Worm (Caenorhabditis elegans) whole organism, young adult: Measurements from ENCODE around the gene npr-4.
A peak's percentile ranks its signal among the peaks of the same experiment; 100 is the strongest.

Experiments used
- B0336.3 ChIP-seq: fragments of 200-800 bp; sonication (Bioruptor generic); IDR thresholded peaks from 2 replicates; pipeline ENCODE4 v1.3.6; 2022; ENCODE audit warnings: missing genetic modification characterization, missing compliant biosample characterization
- F33H1.4 ChIP-seq: fragments of 200-800 bp; sonication (Bioruptor generic); IDR thresholded peaks from 2 replicates; pipeline ENCODE4 v1.3.6; 2022; ENCODE audit warnings: missing genetic modification reagents, missing genetic modification characterization, missing compliant biosample characterization
- F49E8.2 ChIP-seq: sonication (generic microtip); optimal IDR thresholded peaks from 3 replicates; lab custom pipeline; 2017; ENCODE audit warnings: missing genetic modification characterization, mild to moderate bottlenecking, missing compliant biosample characterization, antibody characterized with exemption, moderate library complexity; ENCODE audit not compliant: insufficient read depth
- K11D2.4 ChIP-seq: fragments of 200-800 bp; sonication (Bioruptor generic); IDR thresholded peaks from 2 replicates; pipeline ENCODE4 v1.3.6; 2022; ENCODE audit warnings: missing genetic modification reagents, missing genetic modification characterization, missing compliant biosample characterization
- K12H6.12 ChIP-seq: fragments of 200-800 bp; sonication (Bioruptor generic); optimal IDR thresholded peaks from 2 replicates; lab custom pipeline; 2018; ENCODE audit warnings: mild to moderate bottlenecking, missing genetic modification characterization, missing compliant biosample characterization
- Y53G8AR.9 ChIP-seq: fragments of 200-800 bp; sonication (Bioruptor generic); conservative IDR thresholded peaks from 2 replicates; pipeline ENCODE4 v1.3.6; 2022; ENCODE audit warnings: missing genetic modification reagents, missing genetic modification characterization, missing compliant biosample characterization
- Y79H2A.3 ChIP-seq: fragments of 200-800 bp; sonication (Bioruptor generic); conservative IDR thresholded peaks from 2 replicates; pipeline ENCODE4 v1.3.6; 2022; ENCODE audit warnings: missing genetic modification reagents, missing genetic modification characterization, missing compliant biosample characterization
- Y95B8A.8 ChIP-seq: fragments of 200-800 bp; sonication (Bioruptor generic); IDR thresholded peaks from 2 replicates; pipeline ENCODE4 v1.3.6; 2022; ENCODE audit warnings: missing genetic modification reagents, missing genetic modification characterization, missing compliant biosample characterization
- ZK185.1 ChIP-seq: sonication (generic microtip); optimal IDR thresholded peaks from 2 replicates; lab custom pipeline; 2016; ENCODE audit warnings: mild to moderate bottlenecking, missing genetic modification characterization, missing compliant biosample characterization; ENCODE audit not compliant: poor library complexity, severe bottlenecking
- ama-1 ChIP-seq, 3 experiments: fragments of 150-350 bp in 1 of 3; sonication (generic microtip) in 2 of 3; optimal IDR thresholded peaks; 2 replicates each; lab custom pipeline; 2014 to 2018; ENCODE audit warnings: missing biosample characterization in 2 of 3, missing genetic modification characterization in 2 of 3, missing genetic modification reagents in 2 of 3
- aptf-2 ChIP-seq: fragments of 200-800 bp; sonication (Bioruptor generic); conservative IDR thresholded peaks from 2 replicates; pipeline ENCODE4 v1.3.6; 2022; ENCODE audit warnings: missing genetic modification reagents, missing genetic modification characterization, missing compliant biosample characterization
- aptf-3 ChIP-seq: fragments of 200-800 bp; sonication (Bioruptor generic); IDR thresholded peaks from 2 replicates; pipeline ENCODE4 v1.3.6; 2022; ENCODE audit warnings: missing genetic modification characterization, missing compliant biosample characterization
- attf-5 ChIP-seq: fragments of 200-800 bp; sonication (Bioruptor generic); optimal IDR thresholded peaks from 2 replicates; lab custom pipeline; 2018; ENCODE audit warnings: mild to moderate bottlenecking, missing genetic modification characterization, missing compliant biosample characterization
- bed-1 ChIP-seq: fragments of 200-800 bp; sonication (Bioruptor generic); IDR thresholded peaks from 2 replicates; pipeline ENCODE4 v1.3.6; 2022; ENCODE audit warnings: missing genetic modification reagents, missing genetic modification characterization, missing compliant biosample characterization
- cebp-1 ChIP-seq, 2 experiments: fragments of 200-800 bp in 1 of 2; sonication (Bioruptor generic) in 1 of 2; sonication (generic microtip) in 1 of 2; IDR thresholded peaks in 1 of 2; optimal IDR thresholded peaks in 1 of 2; 2 replicates each; pipeline versions ENCODE4 v1.3.6 to Lab custom; 2017 to 2022; ENCODE audit warnings: missing compliant biosample characterization in 2 of 2, missing genetic modification characterization in 2 of 2, mild to moderate bottlenecking in 1 of 2, missing genetic modification reagents in 1 of 2, moderate library complexity in 1 of 2
- cebp-2 ChIP-seq: fragments of 200-800 bp; sonication (Bioruptor generic); IDR thresholded peaks from 2 replicates; pipeline ENCODE4 v1.3.6; 2022; ENCODE audit warnings: missing genetic modification characterization, missing compliant biosample characterization
- ceh-100 ChIP-seq: fragments of 200-800 bp; sonication (Bioruptor generic); IDR thresholded peaks from 2 replicates; pipeline ENCODE4 v1.3.6; 2022; ENCODE audit warnings: missing genetic modification reagents, missing genetic modification characterization, missing compliant biosample characterization
- ceh-27 ChIP-seq: fragments of 200-800 bp; sonication (Bioruptor generic); optimal IDR thresholded peaks from 2 replicates; lab custom pipeline; 2018; ENCODE audit warnings: mild to moderate bottlenecking, missing genetic modification characterization, moderate library complexity, missing compliant biosample characterization
- chd-7 ChIP-seq: sonication (generic microtip); optimal IDR thresholded peaks from 2 replicates; lab custom pipeline; 2016; ENCODE audit warnings: mild to moderate bottlenecking, missing genetic modification characterization, moderate library complexity, missing compliant biosample characterization
- dox-1 ChIP-seq: fragments of 200-800 bp; sonication (Bioruptor generic); IDR thresholded peaks from 2 replicates; pipeline ENCODE4 v1.3.6; 2022; ENCODE audit warnings: missing genetic modification reagents, missing genetic modification characterization, missing compliant biosample characterization
- egrh-3 ChIP-seq: fragments of 200-800 bp; sonication (Bioruptor generic); IDR thresholded peaks from 2 replicates; pipeline ENCODE4 v1.3.6; 2022; ENCODE audit warnings: missing genetic modification reagents, missing genetic modification characterization, missing compliant biosample characterization
- fkh-3 ChIP-seq: sonication (generic microtip); optimal IDR thresholded peaks from 2 replicates; lab custom pipeline; 2016; ENCODE audit warnings: mild to moderate bottlenecking, missing genetic modification characterization, missing compliant biosample characterization
- hmg-1.2 ChIP-seq: fragments of 200-800 bp; sonication (Bioruptor generic); IDR thresholded peaks from 2 replicates; pipeline ENCODE4 v1.3.6; 2022; ENCODE audit warnings: missing genetic modification reagents, missing genetic modification characterization, missing compliant biosample characterization
- hsf-1 ChIP-seq: fragments of 200-800 bp; sonication (Bioruptor generic); IDR thresholded peaks from 2 replicates; pipeline ENCODE4 v1.3.6; 2022; ENCODE audit warnings: missing genetic modification reagents, missing genetic modification characterization, missing compliant biosample characterization
- lsy-27 ChIP-seq: sonication (generic microtip); optimal IDR thresholded peaks from 2 replicates; lab custom pipeline; 2017; ENCODE audit warnings: missing genetic modification characterization, mild to moderate bottlenecking, missing compliant biosample characterization, antibody characterized with exemption, missing genotype, borderline replicate concordance; ENCODE audit not compliant: insufficient read depth
- madf-10 ChIP-seq: sonication (generic microtip); optimal IDR thresholded peaks from 2 replicates; lab custom pipeline; 2016; ENCODE audit warnings: mild to moderate bottlenecking, missing genetic modification characterization, missing compliant biosample characterization
- madf-8 ChIP-seq: fragments of 200-800 bp; sonication (Bioruptor generic); conservative IDR thresholded peaks from 2 replicates; pipeline ENCODE4 v1.3.6; 2022; ENCODE audit warnings: missing genetic modification reagents, missing genetic modification characterization, missing compliant biosample characterization
- mcd-1 ChIP-seq: fragments of 200-800 bp; sonication (Bioruptor generic); IDR thresholded peaks from 2 replicates; pipeline ENCODE4 v1.3.6; 2022; ENCODE audit warnings: missing genetic modification reagents, missing genetic modification characterization, missing compliant biosample characterization
- mes-4 ChIP-seq: sonication (generic microtip); optimal IDR thresholded peaks from 2 replicates; lab custom pipeline; 2016; ENCODE audit warnings: missing genotype, missing genetic modification characterization, missing compliant biosample characterization
- nfya-2 ChIP-seq: fragments of 200-800 bp; sonication (Bioruptor generic); IDR thresholded peaks from 2 replicates; pipeline ENCODE4 v1.3.6; 2022; ENCODE audit warnings: missing genetic modification reagents, missing genetic modification characterization, missing compliant biosample characterization
- nhr-179 ChIP-seq: sonication (generic microtip); optimal IDR thresholded peaks from 2 replicates; lab custom pipeline; 2016; ENCODE audit warnings: mild to moderate bottlenecking, missing genetic modification characterization, missing compliant biosample characterization
- rcor-1 ChIP-seq: fragments of 200-800 bp; sonication (Bioruptor generic); IDR thresholded peaks from 2 replicates; pipeline ENCODE4 v1.3.6; 2022; ENCODE audit warnings: missing genetic modification reagents, missing genetic modification characterization, missing compliant biosample characterization
- sea-2 ChIP-seq: fragments of 200-800 bp; sonication (Bioruptor generic); IDR thresholded peaks from 2 replicates; pipeline ENCODE4 v1.3.6; 2022; ENCODE audit warnings: missing genetic modification characterization, missing compliant biosample characterization
- somi-1 ChIP-seq: fragments of 200-800 bp; sonication (Bioruptor generic); optimal IDR thresholded peaks from 2 replicates; lab custom pipeline; 2018; ENCODE audit warnings: mild to moderate bottlenecking, missing genetic modification characterization, missing compliant biosample characterization
- zfh-2 ChIP-seq: fragments of 200-800 bp; sonication (Bioruptor generic); conservative IDR thresholded peaks from 2 replicates; pipeline ENCODE4 v1.3.6; 2022; ENCODE audit warnings: missing genetic modification reagents, missing genetic modification characterization, missing compliant biosample characterization

The npr-4 gene

ce11 chrX:12516482-12516826 is 35.0 kb downstream of the npr-4 start:
- TF ChIP-seq bed-1 (GFP tag; lab: Robert Waterston, UW) (no peak), rcor-1 (GFP tag; lab: Robert Waterston, UW) (no peak), Y95B8A.8 (no peak), chd-7 (tag; lab: Kevin White, UChicago) (no peak), hsf-1 (no peak), nfya-2 (no peak), nhr-179 (tag; lab: Kevin White, UChicago) (no peak), madf-8 (GFP tag; lab: Robert Waterston, UW) (no peak), somi-1 (GFP tag; lab: Kevin White, UChicago) (no peak), F33H1.4 (GFP tag; lab: Robert Waterston, UW) (no peak)

- TF ChIP-seq cebp-2 (no peak), aptf-3 (GFP tag; lab: Robert Waterston, UW) (no peak), ceh-100 (GFP tag; lab: Robert Waterston, UW) (no peak), ZK185.1 (tag; lab: Kevin White, UChicago) (no peak), B0336.3 (GFP tag; lab: Robert Waterston, UW) (no peak), madf-10 (tag; lab: Kevin White, UChicago) (no peak), Y79H2A.3 (no peak)
These were observed 35.6 kb downstream of the npr-4 start for ce11 chrX:12515596-12516481.

- TF ChIP-seq madf-8 (GFP tag; lab: Robert Waterston, UW): no peak
These were observed 38.1 kb downstream of the npr-4 start for ce11 chrX:12513415-12513814.

ce11 chrX:12512472-12513137 is 38.9 kb downstream of the npr-4 start:
- TF ChIP-seq sea-2 (GFP tag; lab: Robert Waterston, UW) (no peak), mes-4 (no peak), lsy-27 (tag; lab: Kevin White, UChicago) (no peak), attf-5 (GFP tag; lab: Kevin White, UChicago) (no peak), F49E8.2 (no peak)

ce11 chrX:12511384-12512007 is 40.0 kb downstream of the npr-4 start:
- TF ChIP-seq cebp-1 (GFP tag; IDR thresholded peaks at IDR 0.05; lab: Robert Waterston, UW) (no peak), cebp-1 (tag; optimal IDR thresholded peaks at IDR 0.05; lab: Kevin White, UChicago) (peak; percentile 1), fkh-3 (tag; lab: Kevin White, UChicago) (no peak)

- TF ChIP-seq zfh-2 (GFP tag; lab: Robert Waterston, UW): peak; percentile 76
- TF ChIP-seq ama-1 (optimal IDR thresholded peaks at IDR 0.05; lab: Kevin White, UChicago): no peak
- TF ChIP-seq ama-1 (GFP tag; optimal IDR thresholded peaks at IDR 0.05; lab: Kevin White, UChicago): no peak
- TF ChIP-seq K12H6.12: peak; percentile 28
- peak; percentile 13; the same call in 1 of the 2 replicates for TF ChIP-seq egrh-3 (GFP tag; lab: Robert Waterston, UW)
- TF ChIP-seq hmg-1.2 (GFP tag; lab: Robert Waterston, UW): peak; percentile 34; the same call in 1 of the 2 replicates
- TF ChIP-seq cebp-1 (GFP tag; IDR thresholded peaks at IDR 0.05; lab: Robert Waterston, UW): no peak
- TF ChIP-seq cebp-1 (tag; optimal IDR thresholded peaks at IDR 0.05; lab: Kevin White, UChicago): peak; percentile 32
- TF ChIP-seq dox-1 (GFP tag; lab: Robert Waterston, UW): peak; percentile 25; the same call in 1 of the 2 replicates
- TF ChIP-seq mcd-1 (GFP tag; lab: Robert Waterston, UW): peak; percentile 30
- no peak for TF ChIP-seq aptf-2 (GFP tag; lab: Robert Waterston, UW)
- no peak for TF ChIP-seq Y53G8AR.9 (GFP tag; lab: Robert Waterston, UW)
- TF ChIP-seq ceh-27 (GFP tag; lab: Kevin White, UChicago): peak; percentile 30
- 0 out of 2 replicates have a peak, but pooled peaks have one; percentile 19 for TF ChIP-seq K11D2.4 (GFP tag; lab: Robert Waterston, UW)
These were observed 41.2 kb downstream of the npr-4 start for ce11 chrX:12510148-12510785.
